Fruit fly (Drosophila melanogaster): ENCODE measurements around the gene CG43725.
A peak's percentile ranks its signal among the peaks of the same experiment; 100 is the strongest.

Gene CG43725

dm6 chr2L:11113011-11113528, 37.8 kb downstream of the CG43725 start, which contains the start of gene Idua (continued):
- TF ChIP-seq ap (GFP tag; IDR thresholded peaks at IDR 0.05) (no peak), dati (GFP tag; IDR thresholded peaks at IDR 0.05) (no peak), CG10543 (GFP tag; optimal IDR thresholded peaks at IDR 0.05) (peak; percentile 81), Side (GFP tag; optimal IDR thresholded peaks at IDR 0.05) (no peak), pnt (GFP tag; optimal IDR thresholded peaks at IDR 0.05) (no peak), ttk (GFP tag; IDR thresholded peaks at IDR 0.05) (peak; percentile 30; the same call in 1 of the 2 replicates), gce (GFP tag; IDR thresholded peaks at IDR 0.05) (no peak), sc (optimal IDR thresholded peaks at IDR 0.05) (no peak), sc (GFP tag; optimal IDR thresholded peaks at IDR 0.05) (peak; percentile 17), CG14014 (GFP tag; IDR thresholded peaks at IDR 0.05) (peak; percentile 77), CG9215 (GFP tag; IDR thresholded peaks at IDR 0.05) (peak; percentile 71), CG6175 (GFP tag; IDR thresholded peaks at IDR 0.05) (0 out of 3 replicates have a peak, but pooled peaks have one; percentile 52), Ptx1 (GFP tag; IDR thresholded peaks at IDR 0.05) (peak; percentile 66), knrl (GFP tag; IDR thresholded peaks at IDR 0.05; ENCODE audit: partially characterized antibody) (no peak), Trl (optimal IDR thresholded peaks at IDR 0.05) (no peak), Trl (GFP tag; optimal IDR thresholded peaks at IDR 0.05) (no peak), ato (GFP tag; IDR thresholded peaks at IDR 0.05; ENCODE audit: partially characterized antibody) (no peak), exex (tag; optimal IDR thresholded peaks at IDR 0.05) (no peak), CG4424 (GFP tag; optimal IDR thresholded peaks at IDR 0.05) (peak; percentile 68), HHEX (GFP tag; optimal IDR thresholded peaks at IDR 0.05) (peak; percentile 70), bowl (GFP tag; IDR thresholded peaks at IDR 0.05) (no peak), CG7839 (tag; optimal IDR thresholded peaks at IDR 0.05) (no peak), tgo (GFP tag; IDR thresholded peaks at IDR 0.05) (peak; percentile 57), CG10274 (GFP tag; optimal IDR thresholded peaks at IDR 0.05) (peak; percentile 44), CG7271 (tag; optimal IDR thresholded peaks at IDR 0.05) (no peak), ac (GFP tag; optimal IDR thresholded peaks at IDR 0.05) (no peak), trem (tag; optimal IDR thresholded peaks at IDR 0.05) (peak; percentile 36), H15 (GFP tag; IDR thresholded peaks at IDR 0.05) (0 out of 3 replicates have a peak, but pooled peaks have one; percentile 42), Taf1 (GFP tag; IDR thresholded peaks at IDR 0.05) (no peak), YL-1 (GFP tag; optimal IDR thresholded peaks at IDR 0.05) (peak; percentile 26), sr (GFP tag; IDR thresholded peaks at IDR 0.05) (no peak), CG9727 (GFP tag; optimal IDR thresholded peaks at IDR 0.05) (peak; percentile 82), CG9797 (GFP tag; optimal IDR thresholded peaks at IDR 0.05) (no peak), CG4404 (GFP tag; IDR thresholded peaks at IDR 0.05) (0 out of 2 replicates have a peak, but pooled peaks have one; percentile 24), Hr51 (GFP tag; optimal IDR thresholded peaks at IDR 0.05) (peak in 1 of 2 experiments; percentile 21), pros (GFP tag; optimal IDR thresholded peaks at IDR 0.05) (peak; percentile 6), psq (GFP tag; optimal IDR thresholded peaks at IDR 0.05) (peak; percentile 37), CG32532 (GFP tag; IDR thresholded peaks at IDR 0.05) (peak; percentile 79), CrebB (tag; optimal IDR thresholded peaks at IDR 0.05) (peak; percentile 50), Hsf (GFP tag; optimal IDR thresholded peaks at IDR 0.05) (peak; percentile 60), salm (tag; optimal IDR thresholded peaks at IDR 0.05) (no peak), kah (GFP tag; optimal IDR thresholded peaks at IDR 0.05) (peak; percentile 12), CG12104 (GFP tag; optimal IDR thresholded peaks at IDR 0.05) (peak; percentile 53), CG34422 (GFP tag; IDR thresholded peaks at IDR 0.05) (no peak; the same call in 2 of the 3 replicates), inv (GFP tag; IDR thresholded peaks at IDR 0.05; ENCODE audit: partially characterized antibody) (no peak), Stat92E (GFP tag; optimal IDR thresholded peaks at IDR 0.05) (peak in 1 of 3 experiments; percentile 9), Scr (GFP tag; IDR thresholded peaks at IDR 0.05; ENCODE audit: partially characterized antibody) (no peak), crc (GFP tag; optimal IDR thresholded peaks at IDR 0.05) (no peak), jumu (GFP tag; optimal IDR thresholded peaks at IDR 0.05) (no peak), GATAe (GFP tag; conservative IDR thresholded peaks at IDR 0.05) (no peak), Six4 (GFP tag; optimal IDR thresholded peaks at IDR 0.05) (peak; percentile 57)
